Worm (Caenorhabditis elegans) whole organism, mixed stage, embryonic: ENCODE results near the gene K10B4.3.

Experiments
- M03D4.4 ChIP-seq: sonication (generic microtip); optimal IDR thresholded peaks from 2 replicates; lab custom pipeline; 2017; ENCODE audit warnings: mild to moderate bottlenecking, missing genetic modification characterization, missing compliant biosample characterization
- blmp-1 ChIP-seq: fragments of 150-350 bp; optimal IDR thresholded peaks from 2 replicates; lab custom pipeline; 2014; ENCODE audit warnings: missing biosample characterization, missing genetic modification characterization
- ceh-39 ChIP-seq: fragments of 150-350 bp; optimal IDR thresholded peaks from 2 replicates; lab custom pipeline; 2014; ENCODE audit warnings: missing biosample characterization, missing genetic modification characterization
- ceh-43 ChIP-seq: fragments of 200-800 bp; sonication (Bioruptor generic); optimal IDR thresholded peaks from 2 replicates; lab custom pipeline; 2018; ENCODE audit warnings: mild to moderate bottlenecking, missing genetic modification characterization, moderate library complexity, missing compliant biosample characterization
- ceh-83 ChIP-seq: fragments of 200-800 bp; sonication (Bioruptor generic); optimal IDR thresholded peaks from 2 replicates; lab custom pipeline; 2018; ENCODE audit warnings: mild to moderate bottlenecking, missing genetic modification characterization, missing compliant biosample characterization
- ces-1 ChIP-seq: fragments of 150-350 bp; optimal IDR thresholded peaks from 2 replicates; lab custom pipeline; 2014; ENCODE audit warnings: missing biosample characterization, missing genetic modification reagents, missing genetic modification characterization
- cnd-1 ChIP-seq: fragments of 200-800 bp; sonication (Bioruptor generic); optimal IDR thresholded peaks from 2 replicates; lab custom pipeline; 2018; ENCODE audit warnings: mild to moderate bottlenecking, missing genetic modification characterization, missing compliant biosample characterization
- drap-1 ChIP-seq: fragments of 200-800 bp; sonication (Bioruptor generic); optimal IDR thresholded peaks from 3 replicates; lab custom pipeline; 2018; ENCODE audit warnings: mild to moderate bottlenecking, missing genetic modification characterization, missing compliant biosample characterization
- elt-3 ChIP-seq: fragments of 150-350 bp; optimal IDR thresholded peaks from 2 replicates; lab custom pipeline; 2014; ENCODE audit warnings: missing biosample characterization, missing genetic modification characterization
- flh-1 ChIP-seq: fragments of 200-800 bp; sonication (Bioruptor generic); optimal IDR thresholded peaks from 2 replicates; lab custom pipeline; 2018; ENCODE audit warnings: mild to moderate bottlenecking, missing genetic modification characterization, moderate library complexity, missing compliant biosample characterization
- ham-2 ChIP-seq: fragments of 200-800 bp; sonication (Bioruptor generic); optimal IDR thresholded peaks from 2 replicates; lab custom pipeline; 2018; ENCODE audit warnings: mild to moderate bottlenecking, missing genetic modification characterization, missing compliant biosample characterization
- hlh-1 ChIP-seq: fragments of 150-350 bp; optimal IDR thresholded peaks from 2 replicates; lab custom pipeline; 2014; ENCODE audit warnings: missing biosample characterization, missing genetic modification reagents, missing genetic modification characterization
- lin-13 ChIP-seq: fragments of 150-350 bp; optimal IDR thresholded peaks from 2 replicates; lab custom pipeline; 2014; ENCODE audit warnings: missing biosample characterization, missing genetic modification characterization
- lsy-2 ChIP-seq: fragments of 150-350 bp; optimal IDR thresholded peaks from 2 replicates; lab custom pipeline; 2014; ENCODE audit warnings: missing biosample characterization, missing genetic modification characterization
- mab-5 ChIP-seq: fragments of 150-350 bp; optimal IDR thresholded peaks from 2 replicates; lab custom pipeline; 2014; ENCODE audit warnings: missing biosample characterization, missing genetic modification characterization
- nhr-12 ChIP-seq: fragments of 150-350 bp; optimal IDR thresholded peaks from 2 replicates; lab custom pipeline; 2014; ENCODE audit warnings: missing biosample characterization, missing genetic modification characterization
- nhr-2 ChIP-seq: fragments of 150-350 bp; optimal IDR thresholded peaks from 2 replicates; lab custom pipeline; 2014; ENCODE audit warnings: missing biosample characterization, missing genetic modification characterization
- nhr-237 ChIP-seq: fragments of 150-350 bp; optimal IDR thresholded peaks from 2 replicates; lab custom pipeline; 2014; ENCODE audit warnings: missing biosample characterization, missing genetic modification characterization
- nhr-28 ChIP-seq: fragments of 150-350 bp; optimal IDR thresholded peaks from 2 replicates; lab custom pipeline; 2014; ENCODE audit warnings: missing biosample characterization, missing genetic modification characterization
- nhr-76 ChIP-seq: sonication (generic microtip); optimal IDR thresholded peaks from 2 replicates; lab custom pipeline; 2017; ENCODE audit warnings: missing biosample characterization, missing genetic modification characterization
- pha-4 ChIP-seq: fragments of 150-350 bp; optimal IDR thresholded peaks from 2 replicates; lab custom pipeline; 2018; ENCODE audit warnings: missing biosample characterization, missing genetic modification reagents, missing genetic modification characterization
- sem-2 ChIP-seq: fragments of 200-800 bp; sonication (Bioruptor generic); optimal IDR thresholded peaks from 2 replicates; lab custom pipeline; 2018; ENCODE audit warnings: mild to moderate bottlenecking, missing genetic modification characterization, missing compliant biosample characterization
- tbx-8 ChIP-seq: fragments of 200-800 bp; sonication (Bioruptor generic); optimal IDR thresholded peaks from 2 replicates; lab custom pipeline; 2018; ENCODE audit warnings: mild to moderate bottlenecking, missing genetic modification characterization, moderate library complexity, missing compliant biosample characterization
- unc-120 ChIP-seq: sonication (generic microtip); optimal IDR thresholded peaks from 2 replicates; lab custom pipeline; 2017; ENCODE audit warnings: missing genetic modification characterization, missing compliant biosample characterization; ENCODE audit not compliant: poor library complexity, severe bottlenecking
- unc-39 ChIP-seq: fragments of 150-350 bp; optimal IDR thresholded peaks from 2 replicates; lab custom pipeline; 2014; ENCODE audit warnings: missing biosample characterization, missing genetic modification characterization
- unc-62 ChIP-seq: fragments of 150-350 bp; optimal IDR thresholded peaks from 2 replicates; lab custom pipeline; 2014; ENCODE audit warnings: missing biosample characterization, missing genetic modification reagents, missing genetic modification characterization
- zip-8 ChIP-seq: fragments of 150-350 bp; optimal IDR thresholded peaks from 2 replicates; lab custom pipeline; 2014; ENCODE audit warnings: missing biosample characterization, missing genetic modification characterization
- ztf-11 ChIP-seq: fragments of 150-350 bp; optimal IDR thresholded peaks from 2 replicates; lab custom pipeline; 2014; ENCODE audit warnings: missing biosample characterization, missing genetic modification characterization

The K10B4.3 gene

DNA sequence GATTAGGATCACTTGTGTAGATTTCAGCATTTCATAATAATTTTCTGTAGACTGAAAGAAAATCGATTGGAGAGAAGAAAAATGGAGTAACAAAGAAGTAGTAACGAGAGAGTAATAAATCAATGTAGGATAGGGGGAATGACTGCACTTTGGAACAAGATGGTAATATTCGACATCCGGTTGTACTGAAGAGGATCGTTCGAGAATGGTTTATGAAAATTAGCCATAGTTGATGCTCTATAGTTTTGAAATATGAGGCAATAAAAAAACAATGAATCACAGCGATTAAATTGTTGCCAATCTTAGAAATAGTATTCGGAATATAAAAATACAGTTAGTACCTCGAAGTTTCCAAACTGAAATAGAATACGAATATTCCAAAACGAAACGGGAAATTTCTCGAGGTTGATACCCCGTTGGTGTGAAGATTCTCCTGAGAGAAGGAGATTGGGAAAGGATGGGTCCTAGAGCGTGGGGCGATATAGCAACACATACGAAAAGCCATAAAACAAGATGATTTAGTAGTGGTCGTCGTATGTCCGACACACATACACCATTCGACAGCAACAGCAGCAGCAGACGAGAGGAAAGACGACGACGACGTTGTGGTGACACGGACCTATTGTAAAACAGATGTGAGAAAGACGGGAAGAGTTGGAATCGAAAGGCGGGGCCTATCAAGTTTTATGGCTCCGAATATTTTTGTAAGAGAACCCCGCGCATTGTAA lies 12.7 kb upstream of the K10B4.3 start, which contains the start of gene cwn-1:
TSS of gene cwn-1 (minus strand) at position 51 of the 728 bp plus-strand sequence.
- TF ChIP-seq nhr-237 (no peak), hlh-1 (tag; lab: Kevin White, UChicago) (peak; percentile 29), mab-5 (tag; lab: Kevin White, UChicago) (peak; percentile 83), lsy-2 (tag; lab: Kevin White, UChicago) (no peak), unc-62 (GFP tag; lab: Kevin White, UChicago) (peak; percentile 88)

DNA sequence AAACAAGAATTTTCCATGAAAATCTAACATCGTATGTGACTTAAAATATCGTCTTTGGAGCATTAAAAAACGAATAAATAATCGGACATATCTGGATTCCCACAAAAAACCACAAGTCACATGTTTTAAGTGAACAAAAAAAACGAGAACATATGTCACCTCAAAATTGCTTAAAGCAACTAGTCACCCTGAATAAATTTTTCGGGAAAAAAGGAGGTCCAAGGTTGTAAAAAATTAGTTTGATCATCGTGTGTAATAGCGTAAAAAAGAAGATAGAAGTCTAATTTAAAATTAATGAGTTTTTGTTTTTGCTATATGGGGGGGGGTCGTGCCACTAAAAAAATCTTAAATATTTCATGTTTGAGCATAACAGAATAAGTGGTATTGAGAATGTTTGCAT lies 8.7 kb upstream of the K10B4.3 start:
- TF ChIP-seq drap-1 (GFP tag; lab: Kevin White, UChicago) (no peak), nhr-237 (no peak), ztf-11 (tag; lab: Kevin White, UChicago) (no peak), unc-120 (no peak), pha-4 (tag; lab: Kevin White, UChicago) (no peak), zip-8 (tag; lab: Kevin White, UChicago) (no peak), blmp-1 (tag; lab: Kevin White, UChicago) (no peak), M03D4.4 (tag; lab: Kevin White, UChicago) (no peak)

ce11 chrII:128929-129328 lies 7.9 kb upstream of the K10B4.3 start, which contains the start of gene srd-3:
TSS of gene srd-3 (minus strand) at chrII:129029.
- no peak for TF ChIP-seq unc-120
- no peak for TF ChIP-seq unc-39 (tag; lab: Kevin White, UChicago)
- no peak for TF ChIP-seq cnd-1 (tag; lab: Kevin White, UChicago)
- TF ChIP-seq flh-1 (GFP tag; lab: Kevin White, UChicago), result no peak
- no peak for TF ChIP-seq hlh-1 (tag; lab: Kevin White, UChicago)
- no peak for TF ChIP-seq ceh-43 (GFP tag; lab: Kevin White, UChicago)
- TF ChIP-seq tbx-8 (GFP tag; lab: Kevin White, UChicago), result no peak
- no peak for TF ChIP-seq nhr-12 (tag; lab: Kevin White, UChicago)
- no peak for TF ChIP-seq ztf-11 (tag; lab: Kevin White, UChicago)
- TF ChIP-seq zip-8 (tag; lab: Kevin White, UChicago), result no peak
- no peak for TF ChIP-seq sem-2 (GFP tag; lab: Kevin White, UChicago)

ce11 chrII:124904-125303 lies 3.9 kb upstream of the K10B4.3 start, which contains the start of gene nmur-2:
TSS of gene nmur-2 (minus strand) at chrII:125004.
- TF ChIP-seq ztf-11 (tag; lab: Kevin White, UChicago) (no peak), unc-39 (tag; lab: Kevin White, UChicago) (no peak)

DNA sequence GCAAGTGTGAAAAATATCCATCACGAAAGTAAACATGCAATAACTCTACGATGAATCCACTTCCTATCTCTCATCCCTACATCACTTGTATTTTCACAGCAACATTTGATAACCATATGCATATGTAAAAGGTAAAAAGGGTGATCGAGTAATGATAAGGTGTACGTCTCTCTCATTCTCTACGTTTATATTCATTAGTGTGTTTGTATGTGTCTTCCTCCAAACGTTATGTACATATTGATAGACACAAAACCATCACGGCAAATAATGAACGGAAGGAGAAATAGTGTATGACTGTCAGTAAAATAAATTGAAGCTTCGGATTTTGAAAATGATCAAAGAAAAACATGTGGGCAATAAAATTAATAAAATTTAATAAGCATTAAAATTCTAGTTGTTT lies 1.5 kb upstream of the K10B4.3 start:
- TF ChIP-seq nhr-28 (tag; lab: Kevin White, UChicago) (no peak), elt-3 (no peak), nhr-237 (no peak), unc-39 (tag; lab: Kevin White, UChicago) (no peak), unc-62 (GFP tag; lab: Kevin White, UChicago) (no peak), pha-4 (tag; lab: Kevin White, UChicago) (no peak), lsy-2 (tag; lab: Kevin White, UChicago) (no peak), hlh-1 (tag; lab: Kevin White, UChicago) (no peak), ztf-11 (tag; lab: Kevin White, UChicago) (no peak), ham-2 (no peak), ceh-39 (tag; lab: Kevin White, UChicago) (no peak)
- TF ChIP-seq, all 35 proteins: peak for 0

- TF ChIP-seq nhr-28 (tag; lab: Kevin White, UChicago) (no peak), nhr-2 (tag; lab: Kevin White, UChicago) (peak; percentile 75)
These were observed 987 bp upstream of the K10B4.3 start for ce11 chrII:122008-122407.

DNA sequence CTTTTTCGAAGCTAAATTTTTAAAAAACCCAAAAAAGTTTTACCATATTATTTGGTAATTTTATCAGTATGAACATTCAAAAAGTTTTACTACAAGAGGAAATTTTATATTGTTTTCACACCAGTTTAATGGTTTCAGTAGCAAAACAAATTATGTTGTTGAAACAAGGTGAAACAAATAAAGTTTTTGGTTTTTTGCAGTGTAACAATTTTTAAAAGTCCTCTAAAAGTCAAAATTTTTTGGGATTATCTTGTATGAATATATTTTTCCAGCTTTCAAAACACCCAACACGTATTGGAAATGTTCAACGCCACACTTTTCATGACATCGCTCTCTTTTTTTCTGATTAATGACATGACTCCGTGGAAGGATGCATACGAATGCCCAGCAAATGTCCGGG lies 4.1 kb downstream of the K10B4.3 start, which contains the start of gene srt-54:
TSS of gene srt-54 (plus strand) at position 301 of the 400 bp plus-strand sequence.
- no peak for TF ChIP-seq sem-2 (GFP tag; lab: Kevin White, UChicago)
- no peak for TF ChIP-seq ceh-83 (GFP tag; lab: Kevin White, UChicago)
- no peak for TF ChIP-seq unc-39 (tag; lab: Kevin White, UChicago)
- no peak for TF ChIP-seq pha-4 (tag; lab: Kevin White, UChicago)
- no peak for TF ChIP-seq nhr-76 (tag; lab: Kevin White, UChicago)
- no peak for TF ChIP-seq elt-3
- no peak for TF ChIP-seq ztf-11 (tag; lab: Kevin White, UChicago)
- no peak for TF ChIP-seq tbx-8 (GFP tag; lab: Kevin White, UChicago)
- TF ChIP-seq mab-5 (tag; lab: Kevin White, UChicago), result no peak
- TF ChIP-seq ham-2, result no peak
- no peak for TF ChIP-seq nhr-28 (tag; lab: Kevin White, UChicago)
- no peak for TF ChIP-seq ces-1 (GFP tag; lab: Kevin White, UChicago)
- no peak for TF ChIP-seq lin-13 (tag; lab: Kevin White, UChicago)
- TF ChIP-seq blmp-1 (tag; lab: Kevin White, UChicago), result no peak
- no peak for TF ChIP-seq ceh-43 (GFP tag; lab: Kevin White, UChicago)
- TF ChIP-seq lsy-2 (tag; lab: Kevin White, UChicago), result no peak
